Fruit fly (Drosophila melanogaster): ENCODE measurements around the gene Pxn.

Gene Pxn

DNA sequence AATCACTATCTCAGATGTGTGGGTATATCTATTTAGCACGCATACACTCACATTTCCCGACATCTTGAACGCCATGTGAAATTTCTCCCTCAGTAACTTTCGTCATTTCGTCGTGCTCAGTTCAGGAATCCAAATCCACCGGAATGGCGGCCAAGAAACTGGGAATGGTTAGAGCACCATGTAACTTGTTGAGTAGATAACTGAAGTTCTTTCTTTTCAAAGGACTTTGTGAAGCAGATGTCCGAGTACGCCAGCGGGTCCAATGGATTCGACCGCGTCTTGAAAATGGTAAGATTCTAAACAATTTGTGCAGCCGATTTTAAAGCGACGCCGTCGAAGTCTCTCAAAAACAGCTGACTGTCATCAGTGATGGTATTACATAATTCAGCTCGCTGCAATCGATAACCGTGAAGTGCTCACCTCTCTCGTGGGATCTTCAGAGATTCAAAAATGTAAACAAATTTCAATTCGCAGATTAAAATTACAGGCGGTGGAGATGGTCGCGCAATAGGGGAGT, 30.6 kb downstream of the Pxn start, which contains the start of the genes CG16985 and CG12182:
Gene CG16985, plus strand, starts transcription at position 84 of the 517 bp plus-strand sequence.
Gene CG12182, minus strand, starts transcription at position 366 of the 517 bp plus-strand sequence.
- no peak for TF ChIP-seq Eip93F (GFP tag; optimal IDR thresholded peaks at IDR 0.05)
- no peak for TF ChIP-seq CG1621 (tag; optimal IDR thresholded peaks at IDR 0.05)
- no peak for TF ChIP-seq fd59A (GFP tag; optimal IDR thresholded peaks at IDR 0.05)
- no peak for TF ChIP-seq CG34406 (GFP tag; optimal IDR thresholded peaks at IDR 0.05)
- no peak for TF ChIP-seq CG8319 (GFP tag; optimal IDR thresholded peaks at IDR 0.05)
- peak; percentile 13 for TF ChIP-seq Hr39 (GFP tag; optimal IDR thresholded peaks at IDR 0.05)
- TF ChIP-seq acj6 (GFP tag; optimal IDR thresholded peaks at IDR 0.05), result no peak
- TF ChIP-seq eg (GFP tag; IDR thresholded peaks at IDR 0.05), result no peak
- no peak for TF ChIP-seq Blimp-1 (GFP tag; optimal IDR thresholded peaks at IDR 0.05)
- TF ChIP-seq CG6163 (GFP tag; IDR thresholded peaks at IDR 0.05), result 0 out of 3 replicates have a peak, but pooled peaks have one; percentile 26
- no peak for TF ChIP-seq Sox15 (GFP tag; optimal IDR thresholded peaks at IDR 0.05)
- TF ChIP-seq OdsH (GFP tag; optimal IDR thresholded peaks at IDR 0.05), result no peak
- TF ChIP-seq CG16779 (tag; optimal IDR thresholded peaks at IDR 0.05), result peak; percentile 33
- peak; percentile 13 for TF ChIP-seq fkh (GFP tag; optimal IDR thresholded peaks at IDR 0.05)
- no peak for TF ChIP-seq CG15336 (GFP tag; IDR thresholded peaks at IDR 0.05)
- no peak for TF ChIP-seq CG8119 (GFP tag; IDR thresholded peaks at IDR 0.05)
- no peak for TF ChIP-seq fd85E (GFP tag; optimal IDR thresholded peaks at IDR 0.05)
- TF ChIP-seq CG9139 (GFP tag; optimal IDR thresholded peaks at IDR 0.05), result no peak
- TF ChIP-seq CG32006 (GFP tag; optimal IDR thresholded peaks at IDR 0.05), result no peak
- TF ChIP-seq Eip75B (GFP tag; optimal IDR thresholded peaks at IDR 0.05), result no peak
- TF ChIP-seq achi (GFP tag; optimal IDR thresholded peaks at IDR 0.05), result peak; percentile 51
- peak; percentile 4 for TF ChIP-seq esn (GFP tag; optimal IDR thresholded peaks at IDR 0.05)
- peak; percentile 98 for TF ChIP-seq vri (GFP tag; optimal IDR thresholded peaks at IDR 0.05)

DNA sequence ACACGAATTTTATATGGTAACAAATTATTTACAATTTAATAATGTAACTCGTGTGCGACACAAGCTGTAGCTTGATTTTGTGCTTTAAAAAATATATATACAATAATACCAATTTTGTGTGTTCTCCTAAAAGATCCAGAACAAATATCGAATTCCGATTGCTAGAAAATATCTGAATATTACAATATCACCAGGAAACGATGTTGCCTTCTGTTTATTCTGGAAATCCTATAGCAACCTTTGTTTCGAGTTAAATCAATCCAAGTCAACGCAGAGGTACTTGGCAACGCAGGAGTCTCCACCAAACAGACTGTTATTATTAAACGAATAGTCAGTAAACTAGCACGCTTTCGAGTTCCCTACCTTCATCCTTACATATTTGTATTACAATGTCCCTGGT, 34.4 kb downstream of the Pxn start, which contains the start of gene CG16984:
Gene CG16984, plus strand, starts transcription at position 301 of the 400 bp plus-strand sequence.
- no peak for TF ChIP-seq dac (GFP tag; optimal IDR thresholded peaks at IDR 0.05)
- TF ChIP-seq CG32006 (GFP tag; optimal IDR thresholded peaks at IDR 0.05), result no peak
- TF ChIP-seq topi (GFP tag; optimal IDR thresholded peaks at IDR 0.05), result no peak
- no peak for TF ChIP-seq CG8632 (GFP tag; optimal IDR thresholded peaks at IDR 0.05)
- TF ChIP-seq OdsH (GFP tag; optimal IDR thresholded peaks at IDR 0.05), result no peak
- TF ChIP-seq CG16779 (tag; optimal IDR thresholded peaks at IDR 0.05), result no peak
- no peak for TF ChIP-seq CG31627 (GFP tag; optimal IDR thresholded peaks at IDR 0.05)
- TF ChIP-seq CG4318 (GFP tag; optimal IDR thresholded peaks at IDR 0.05), result no peak
- no peak for TF ChIP-seq CG8319 (GFP tag; optimal IDR thresholded peaks at IDR 0.05)
- TF ChIP-seq Blimp-1 (GFP tag; optimal IDR thresholded peaks at IDR 0.05), result no peak
- TF ChIP-seq CG11902 (GFP tag; optimal IDR thresholded peaks at IDR 0.05), result no peak
- no peak for TF ChIP-seq CG6276 (GFP tag; optimal IDR thresholded peaks at IDR 0.05)
- TF ChIP-seq Gug (GFP tag; IDR thresholded peaks at IDR 0.05), result no peak
- no peak for TF ChIP-seq ss (GFP tag; optimal IDR thresholded peaks at IDR 0.05)
- TF ChIP-seq spab (GFP tag; optimal IDR thresholded peaks at IDR 0.05), result no peak
- no peak for TF ChIP-seq CG9139 (GFP tag; optimal IDR thresholded peaks at IDR 0.05)

DNA sequence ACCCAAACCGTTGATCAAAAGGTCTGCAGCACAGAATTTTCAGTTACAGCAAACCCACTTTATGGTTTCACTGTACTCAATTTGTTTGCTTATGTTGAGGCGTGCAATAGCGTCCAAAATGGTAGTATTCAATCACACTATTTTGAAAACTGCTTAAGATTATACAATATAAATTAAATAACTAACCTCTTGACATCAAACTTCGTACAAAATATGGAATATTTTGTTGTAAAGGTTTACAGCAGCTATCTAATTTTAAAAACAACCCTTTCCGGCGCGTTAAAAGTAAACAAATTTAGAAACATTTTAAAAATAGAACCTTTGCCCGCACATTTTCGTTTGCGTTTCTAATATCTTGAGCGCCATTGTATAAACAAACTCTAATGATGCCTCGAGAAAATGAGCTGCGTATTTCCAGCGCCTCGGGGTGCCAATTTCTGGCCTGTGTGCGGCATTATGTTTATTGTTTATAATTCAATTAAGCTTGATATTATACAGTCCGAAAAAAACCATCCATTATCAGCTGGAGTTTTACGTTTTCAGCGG, 39.0 kb downstream of the Pxn start:
- peak; percentile 28 for TF ChIP-seq CG32006 (GFP tag; optimal IDR thresholded peaks at IDR 0.05)
- 0 out of 2 replicates have a peak, but pooled peaks have one; percentile 7 for TF ChIP-seq CG15336 (GFP tag; IDR thresholded peaks at IDR 0.05)
- 0 out of 3 replicates have a peak, but pooled peaks have one; percentile 5 for TF ChIP-seq CG6163 (GFP tag; IDR thresholded peaks at IDR 0.05)
- no peak for TF ChIP-seq CG11294 (GFP tag; IDR thresholded peaks at IDR 0.05)
- peak; percentile 75 for TF ChIP-seq Eip78C (GFP tag)
- no peak for TF ChIP-seq CG11762 (GFP tag; optimal IDR thresholded peaks at IDR 0.05; ENCODE audit: insufficient read depth)
- peak; percentile 13 for TF ChIP-seq dac (GFP tag; optimal IDR thresholded peaks at IDR 0.05)
- TF ChIP-seq eg (GFP tag; IDR thresholded peaks at IDR 0.05), result 0 out of 3 replicates have a peak, but pooled peaks have one; percentile 8
